Fruit fly (Drosophila melanogaster) whole organism, pupa: Measurements from ENCODE around the gene dob.
A peak's percentile ranks its signal among the peaks of the same experiment; 100 is the strongest.

Experiments used
- CG14655 ChIP-seq: fragments of 200-800 bp; sonication (Bioruptor generic); optimal IDR thresholded peaks from 3 replicates; lab custom pipeline; 2017; ENCODE audit warnings: mild to moderate bottlenecking, missing biosample characterization, missing genetic modification reagents, missing genetic modification characterization
- CG4496 ChIP-seq: fragments of 200-800 bp; sonication (Bioruptor generic); IDR thresholded peaks from 3 replicates; pipeline ENCODE4 v1.3.6; 2022; ENCODE audit warnings: missing biosample characterization, missing genetic modification characterization
- CG8159 ChIP-seq: fragments of 200-800 bp; sonication (Bioruptor generic); optimal IDR thresholded peaks from 3 replicates; lab custom pipeline; 2018; ENCODE audit warnings: missing biosample characterization, mild to moderate bottlenecking, missing genetic modification characterization, moderate library complexity
- D1 ChIP-seq: fragments of 200-800 bp; sonication (Bioruptor generic); optimal IDR thresholded peaks from 2 replicates; lab custom pipeline; 2018; ENCODE audit warnings: missing biosample characterization, mild to moderate bottlenecking, missing genetic modification characterization, moderate library complexity
- EcR ChIP-seq: fragments of 200-800 bp; sonication (Bioruptor generic); optimal IDR thresholded peaks from 3 replicates; lab custom pipeline; 2019; ENCODE audit warnings: missing biosample characterization, missing genetic modification characterization, mild to moderate bottlenecking, moderate library complexity, missing genetic modification reagents
- Pif1B ChIP-seq: fragments of 200-800 bp; sonication (Bioruptor generic); optimal IDR thresholded peaks from 3 replicates; lab custom pipeline; 2016; ENCODE audit warnings: missing biosample characterization, missing genetic modification characterization
- fd96Ca ChIP-seq: fragments of 200-800 bp; sonication (Bioruptor generic); IDR thresholded peaks from 3 replicates; pipeline ENCODE4 v1.3.6; 2022; ENCODE audit warnings: missing biosample characterization, missing genetic modification characterization

dm6 chrX:15090371-15090770 is 23.6 kb downstream of the dob start:
- TF ChIP-seq CG4496 (GFP tag; lab: Robert Waterston, UW) (no peak), fd96Ca (GFP tag; lab: Robert Waterston, UW) (no peak), CG8159 (tag; lab: Kevin White, UChicago) (peak; percentile 44), Pif1B (no peak), EcR (GFP tag; lab: Kevin White, UChicago) (no peak), D1 (tag; lab: Kevin White, UChicago) (no peak), CG14655 (GFP tag; lab: Kevin White, UChicago) (no peak)
